Worm (Caenorhabditis elegans): ENCODE data around the gene F55H2.7.
A peak's percentile ranks its signal among the peaks of the same experiment; 100 is the strongest.

Gene F55H2.7

DNA sequence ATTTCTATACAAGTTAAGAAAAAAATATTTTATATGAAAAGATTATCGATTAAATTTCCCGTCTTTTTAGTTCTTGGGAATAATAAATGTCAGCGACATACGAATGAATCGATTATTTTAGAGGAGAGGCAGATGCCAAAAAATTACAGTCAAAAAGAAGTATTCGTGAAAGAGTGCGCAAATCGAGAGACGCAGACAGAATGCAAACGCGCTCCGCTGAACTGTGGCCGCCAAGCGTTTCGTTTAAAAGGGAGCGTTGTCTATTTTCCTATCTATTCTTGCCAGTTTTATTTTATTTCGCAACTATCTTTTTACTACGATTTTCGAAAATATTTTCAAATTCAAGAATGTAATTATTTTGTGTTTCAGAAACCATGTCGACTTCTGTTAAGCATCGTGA lies 49.0 kb downstream of the F55H2.7 start, which contains the start of gene baf-1:
baf-1 (plus strand) TSS at position 370 of the 400 bp plus-strand sequence.
- TF ChIP-seq sma-9 (GFP tag; optimal IDR thresholded peaks at IDR 0.05) (peak; percentile 46), sma-9 (tag; optimal IDR thresholded peaks at IDR 0.05) (no peak), lsy-2 (tag; optimal IDR thresholded peaks at IDR 0.05) (peak; percentile 44 to 83), blmp-1 (tag; optimal IDR thresholded peaks at IDR 0.05; ENCODE audit: insufficient read depth) (peak; percentile 13), nhr-21 (tag; optimal IDR thresholded peaks at IDR 0.05) (peak; percentile 29), C34F6.9 (tag; optimal IDR thresholded peaks at IDR 0.05) (peak; percentile 93), lin-11 (tag; optimal IDR thresholded peaks at IDR 0.05) (peak; percentile 17), nhr-129 (tag; optimal IDR thresholded peaks at IDR 0.05) (peak; percentile 30), F13H6.1 (tag; optimal IDR thresholded peaks at IDR 0.05) (peak; percentile 23), sma-3 (GFP tag; optimal IDR thresholded peaks at IDR 0.05) (peak; percentile 58), skn-1 (tag; optimal IDR thresholded peaks at IDR 0.05) (no peak), mab-5 (tag; optimal IDR thresholded peaks at IDR 0.05) (peak; percentile 57), elt-1 (tag; optimal IDR thresholded peaks at IDR 0.05) (no peak), dmd-4 (tag; optimal IDR thresholded peaks at IDR 0.05) (no peak), unc-39 (tag; optimal IDR thresholded peaks at IDR 0.05) (no peak), nhr-6 (tag; optimal IDR thresholded peaks at IDR 0.05) (no peak), nhr-25 (tag; optimal IDR thresholded peaks at IDR 0.05) (peak; percentile 72), ZK546.5 (tag; optimal IDR thresholded peaks at IDR 0.05) (peak; percentile 12), crh-2 (tag; optimal IDR thresholded peaks at IDR 0.05) (peak; percentile 70), lin-13 (GFP tag; optimal IDR thresholded peaks at IDR 0.05) (peak; percentile 33), fos-1 (tag; optimal IDR thresholded peaks at IDR 0.05) (peak; percentile 37), unc-55 (GFP tag; optimal IDR thresholded peaks at IDR 0.05) (peak; percentile 76), gmeb-1 (tag; optimal IDR thresholded peaks at IDR 0.05) (peak; percentile 80), peb-1 (tag; optimal IDR thresholded peaks at IDR 0.05) (no peak), ama-1 (optimal IDR thresholded peaks at IDR 0.05) (no peak), Y55F3AM.14 (GFP tag; optimal IDR thresholded peaks at IDR 0.05) (no peak)

DNA sequence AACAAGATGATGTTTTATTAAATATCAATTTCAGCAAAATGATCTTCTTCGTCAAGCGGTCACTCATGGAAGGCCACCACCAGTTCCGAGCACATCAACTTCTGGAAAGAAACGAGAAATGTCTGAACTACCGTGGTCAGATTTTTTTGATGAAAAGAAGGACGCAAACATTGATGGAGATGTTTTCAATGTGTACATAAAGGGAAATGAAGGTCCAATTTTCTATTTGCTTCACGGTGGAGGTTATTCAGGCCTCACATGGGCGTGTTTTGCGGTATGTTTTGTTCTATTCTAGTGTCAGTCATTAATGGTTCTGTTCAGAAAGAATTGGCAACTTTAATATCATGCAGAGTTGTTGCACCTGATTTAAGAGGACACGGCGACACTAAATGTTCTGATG lies 50.2 kb downstream of the F55H2.7 start, which contains the start of gene B0464.6:
B0464.6 (minus strand) TSS at position 101 of the 400 bp plus-strand sequence.
- no peak for TF ChIP-seq ama-1 (optimal IDR thresholded peaks at IDR 0.05)
- no peak for TF ChIP-seq elt-3 (tag; optimal IDR thresholded peaks at IDR 0.05)
- TF ChIP-seq mbf-1 (tag; optimal IDR thresholded peaks at IDR 0.05), result no peak
- TF ChIP-seq Y55F3AM.14 (GFP tag; optimal IDR thresholded peaks at IDR 0.05), result no peak
- no peak for TF ChIP-seq nhr-11 (tag; optimal IDR thresholded peaks at IDR 0.05)
- TF ChIP-seq peb-1 (tag; optimal IDR thresholded peaks at IDR 0.05), result no peak
- no peak for TF ChIP-seq nhr-21 (tag; optimal IDR thresholded peaks at IDR 0.05)
- no peak for TF ChIP-seq nhr-237 (tag; optimal IDR thresholded peaks at IDR 0.05)
- TF ChIP-seq lsy-2 (tag; optimal IDR thresholded peaks at IDR 0.05), result no peak
- no peak for TF ChIP-seq lin-39 (tag; optimal IDR thresholded peaks at IDR 0.05)
- TF ChIP-seq egl-27 (tag; optimal IDR thresholded peaks at IDR 0.05), result no peak
- no peak for TF ChIP-seq ztf-11 (tag; optimal IDR thresholded peaks at IDR 0.05)
- no peak for TF ChIP-seq nhr-12 (tag; optimal IDR thresholded peaks at IDR 0.05)

DNA sequence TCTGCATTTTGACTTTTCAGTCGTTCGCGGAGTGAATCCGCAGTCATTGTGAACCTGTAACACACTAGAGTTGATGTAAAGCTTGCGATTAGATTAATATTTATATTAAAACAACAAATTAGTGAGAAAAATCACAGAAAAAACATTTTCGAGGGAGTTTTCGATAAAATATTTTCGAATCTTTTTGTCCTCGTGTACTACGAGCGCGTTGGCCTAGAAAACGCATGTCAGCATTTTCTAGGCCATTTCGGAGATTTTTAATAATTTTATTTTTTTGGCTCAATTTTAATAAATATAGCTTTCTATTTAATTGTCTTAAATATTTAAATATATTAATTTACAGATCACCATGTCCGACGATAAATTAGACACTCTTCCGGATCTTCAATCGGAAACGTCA lies 50.6 kb downstream of the F55H2.7 start, which contains the start of gene B0464.9:
B0464.9 (plus strand) TSS at position 344 of the 400 bp plus-strand sequence.
- TF ChIP-seq crh-2 (tag; optimal IDR thresholded peaks at IDR 0.05) (peak; percentile 24), fos-1 (tag; optimal IDR thresholded peaks at IDR 0.05) (no peak), nhr-25 (tag; optimal IDR thresholded peaks at IDR 0.05) (peak; percentile 26), unc-39 (tag; optimal IDR thresholded peaks at IDR 0.05) (no peak), lin-13 (GFP tag; optimal IDR thresholded peaks at IDR 0.05) (peak; percentile 13), sma-9 (GFP tag; optimal IDR thresholded peaks at IDR 0.05) (peak; percentile 61), sma-9 (tag; optimal IDR thresholded peaks at IDR 0.05) (no peak), unc-55 (GFP tag; optimal IDR thresholded peaks at IDR 0.05) (peak; percentile 74), gmeb-1 (tag; optimal IDR thresholded peaks at IDR 0.05) (peak; percentile 68), lsy-2 (tag; optimal IDR thresholded peaks at IDR 0.05) (peak; percentile 57 to 82), sma-3 (GFP tag; optimal IDR thresholded peaks at IDR 0.05) (peak; percentile 66), F13H6.1 (tag; optimal IDR thresholded peaks at IDR 0.05) (peak; percentile 40), egl-27 (tag; optimal IDR thresholded peaks at IDR 0.05) (peak; percentile 28), C34F6.9 (tag; optimal IDR thresholded peaks at IDR 0.05) (peak; percentile 89), mab-5 (tag; optimal IDR thresholded peaks at IDR 0.05) (no peak)

All from whole organism, L2 larva.